Worm (Caenorhabditis elegans) whole organism, L3 larva: ENCODE results near the gene srh-119.

ENCODE experiments used
- ceh-82 ChIP-seq: fragments of 150-350 bp; optimal IDR thresholded peaks from 2 replicates; lab custom pipeline; 2014; ENCODE audit warnings: missing biosample characterization, missing genetic modification characterization
- daf-12 ChIP-seq: fragments of 150-350 bp; optimal IDR thresholded peaks from 2 replicates; lab custom pipeline; 2014; ENCODE audit warnings: missing biosample characterization, missing genetic modification reagents, missing genetic modification characterization
- mml-1 ChIP-seq: fragments of 150-350 bp; sonication (generic microtip); optimal IDR thresholded peaks from 3 replicates; lab custom pipeline; 2014; ENCODE audit warnings: missing biosample characterization, missing genetic modification characterization
- nhr-11 ChIP-seq: fragments of 150-350 bp; optimal IDR thresholded peaks from 2 replicates; lab custom pipeline; 2014; ENCODE audit warnings: missing biosample characterization, missing genetic modification characterization
- snpc-4 ChIP-seq: fragments of 150-350 bp; optimal IDR thresholded peaks from 2 replicates; lab custom pipeline; 2014; ENCODE audit warnings: missing biosample characterization, missing genetic modification characterization
- unc-62 ChIP-seq: fragments of 150-350 bp; sonication (generic microtip); optimal IDR thresholded peaks from 4 replicates; lab custom pipeline; 2014; ENCODE audit warnings: missing biosample characterization, missing genetic modification reagents, missing genetic modification characterization

DNA sequence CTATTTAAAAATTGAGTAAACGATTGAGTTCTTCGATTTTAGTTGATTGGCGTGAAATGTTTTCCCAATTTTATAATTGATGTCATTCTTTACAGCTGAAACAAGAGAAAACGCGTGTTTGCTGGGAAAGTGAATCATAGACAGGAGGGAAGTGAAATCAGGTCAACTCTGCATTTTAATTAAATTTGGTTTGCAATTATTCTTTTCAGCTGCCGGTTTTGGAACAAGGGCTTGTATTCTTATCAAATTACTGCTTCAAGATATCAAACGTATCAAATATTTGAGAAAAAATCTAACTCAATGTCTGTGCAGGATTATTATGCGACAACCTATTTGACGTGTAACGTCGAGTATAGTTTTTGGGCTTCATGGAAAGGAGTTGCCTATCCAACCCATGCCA is 44.6 kb downstream of the srh-119 start, which contains the start of gene srh-97:
- TF ChIP-seq daf-12 (no peak), mml-1 (no peak), unc-62 (GFP tag; lab: Kevin White, UChicago) (no peak), ceh-82 (tag; lab: Kevin White, UChicago) (no peak), nhr-11 (tag; lab: Kevin White, UChicago) (no peak), snpc-4 (no peak)
